Fruit fly (Drosophila melanogaster) Kc167 (cell line): ENCODE results near the gene Faa.

Experiments used
- Myc ChIP-seq: fragments of >200 bp; optimal IDR thresholded peaks from 2 replicates; lab custom pipeline; 2017; ENCODE audit warnings: missing external identifiers
- Sin3A ChIP-seq: fragments of >200 bp; optimal IDR thresholded peaks from 2 replicates; lab custom pipeline; 2018; ENCODE audit warnings: missing external identifiers
- h ChIP-seq: fragments of >200 bp; optimal IDR thresholded peaks from 3 replicates; lab custom pipeline; 2018; ENCODE audit warnings: missing external identifiers
- insv ChIP-seq: fragments of >200 bp; optimal IDR thresholded peaks from 3 replicates; lab custom pipeline; 2018; ENCODE audit warnings: missing external identifiers
- psq ChIP-seq: fragments of >200 bp; optimal IDR thresholded peaks from 2 replicates; lab custom pipeline; 2017; ENCODE audit warnings: missing external identifiers
- ttk ChIP-seq: sonication (Bioruptor generic); optimal IDR thresholded peaks from 2 replicates; lab custom pipeline; 2017; ENCODE audit warnings: missing external identifiers

DNA sequence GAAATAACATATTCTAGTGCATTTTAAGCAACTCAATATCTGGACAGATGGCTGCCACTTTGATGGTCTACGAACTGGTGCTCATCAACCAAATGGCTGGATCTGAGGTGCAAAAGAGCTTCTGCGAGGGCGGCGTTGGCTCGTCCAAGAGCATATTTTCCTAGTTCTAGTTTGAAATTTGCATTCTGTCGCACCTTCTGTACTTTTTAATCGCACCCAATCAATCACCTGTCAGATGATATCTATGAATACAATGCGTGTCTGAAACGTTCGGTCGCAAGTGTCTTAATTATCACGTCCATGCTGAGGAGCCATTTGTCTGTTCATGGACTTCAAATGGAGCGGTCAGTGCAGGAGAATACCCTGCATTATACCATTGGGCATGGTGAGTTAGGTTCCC is 42.0 kb downstream of the Faa start, which contains the start of the genes Gr64d and Gr64e:
- TF ChIP-seq insv (lab: Kevin White, UChicago): no peak
- TF ChIP-seq Myc: no peak
- no peak for TF ChIP-seq psq
- no peak for TF ChIP-seq ttk (lab: Kevin White, UChicago)
- TF ChIP-seq Sin3A (lab: Kevin White, UChicago): no peak
- TF ChIP-seq h (lab: Kevin White, UChicago): no peak
